Fruit fly (Drosophila melanogaster): Measurements from ENCODE around the gene RpL23A.

The RpL23A gene

dm6 chr3L:1668504-1668903, at the start of gene RpL23A:
Gene RpL23A, minus strand, starts transcription at chr3L:1668654.
- TF ChIP-seq pan (optimal IDR thresholded peaks at IDR 0.05) = no peak
- no peak for TF ChIP-seq CG8478 (optimal IDR thresholded peaks at IDR 0.05)
- no peak for TF ChIP-seq Dll (optimal IDR thresholded peaks at IDR 0.05)
- no peak for TF ChIP-seq usp (GFP tag; optimal IDR thresholded peaks at IDR 0.05)
- no peak for TF ChIP-seq EcR (GFP tag; optimal IDR thresholded peaks at IDR 0.05)
- TF ChIP-seq psq (optimal IDR thresholded peaks at IDR 0.05) = no peak

dm6 chr3L:1711218-1711617, 42.8 kb upstream of the RpL23A start:
- TF ChIP-seq usp (GFP tag; optimal IDR thresholded peaks at IDR 0.05) = no peak
- TF ChIP-seq pan (optimal IDR thresholded peaks at IDR 0.05) = no peak
- TF ChIP-seq Dll (optimal IDR thresholded peaks at IDR 0.05) = no peak
- TF ChIP-seq CG8478 (optimal IDR thresholded peaks at IDR 0.05) = no peak
- no peak for TF ChIP-seq psq (optimal IDR thresholded peaks at IDR 0.05)
- TF ChIP-seq EcR (GFP tag; optimal IDR thresholded peaks at IDR 0.05) = no peak

dm6 chr3L:1710562-1710961, 42.1 kb upstream of the RpL23A start:
- TF ChIP-seq psq (optimal IDR thresholded peaks at IDR 0.05) (no peak), EcR (GFP tag; optimal IDR thresholded peaks at IDR 0.05) (no peak), usp (GFP tag; optimal IDR thresholded peaks at IDR 0.05) (no peak), CG8478 (optimal IDR thresholded peaks at IDR 0.05) (no peak), pan (optimal IDR thresholded peaks at IDR 0.05) (no peak), Dll (optimal IDR thresholded peaks at IDR 0.05) (no peak)

- TF ChIP-seq EcR (GFP tag; optimal IDR thresholded peaks at IDR 0.05) (no peak), psq (optimal IDR thresholded peaks at IDR 0.05) (no peak), pan (optimal IDR thresholded peaks at IDR 0.05) (no peak), Dll (optimal IDR thresholded peaks at IDR 0.05) (no peak), CG8478 (optimal IDR thresholded peaks at IDR 0.05) (no peak), usp (GFP tag; optimal IDR thresholded peaks at IDR 0.05) (no peak)
These were observed 40.7 kb upstream of the RpL23A start for dm6 chr3L:1709161-1709560.

dm6 chr3L:1702367-1702927, 34.0 kb upstream of the RpL23A start, which contains the start of gene CG13931:
Gene CG13931, minus strand, starts transcription at chr3L:1702407.
- TF ChIP-seq psq (optimal IDR thresholded peaks at IDR 0.05) (no peak), EcR (GFP tag; optimal IDR thresholded peaks at IDR 0.05) (no peak), Dll (optimal IDR thresholded peaks at IDR 0.05) (no peak), CG8478 (optimal IDR thresholded peaks at IDR 0.05) (no peak), usp (GFP tag; optimal IDR thresholded peaks at IDR 0.05) (no peak), pan (optimal IDR thresholded peaks at IDR 0.05) (no peak)

- TF ChIP-seq Dll (optimal IDR thresholded peaks at IDR 0.05) = no peak
- no peak for TF ChIP-seq pan (optimal IDR thresholded peaks at IDR 0.05)
- TF ChIP-seq CG8478 (optimal IDR thresholded peaks at IDR 0.05) = no peak
- TF ChIP-seq usp (GFP tag; optimal IDR thresholded peaks at IDR 0.05) = no peak
- TF ChIP-seq EcR (GFP tag; optimal IDR thresholded peaks at IDR 0.05) = no peak
- TF ChIP-seq psq (optimal IDR thresholded peaks at IDR 0.05) = no peak
These were observed 25.9 kb upstream of the RpL23A start, which contains the start of gene CG12011 for dm6 chr3L:1694317-1694716. Gene CG12011, plus strand, starts transcription at chr3L:1694617.

- TF ChIP-seq CG8478 (optimal IDR thresholded peaks at IDR 0.05) (no peak), Dll (optimal IDR thresholded peaks at IDR 0.05) (no peak), usp (GFP tag; optimal IDR thresholded peaks at IDR 0.05) (no peak), EcR (GFP tag; optimal IDR thresholded peaks at IDR 0.05) (no peak), pan (optimal IDR thresholded peaks at IDR 0.05) (no peak), psq (optimal IDR thresholded peaks at IDR 0.05) (no peak)
These were observed 24.4 kb upstream of the RpL23A start for dm6 chr3L:1692859-1693258.

- TF ChIP-seq pan (optimal IDR thresholded peaks at IDR 0.05) (no peak), EcR (GFP tag; optimal IDR thresholded peaks at IDR 0.05) (peak in 1 of 2 experiments; percentile 18), CG8478 (optimal IDR thresholded peaks at IDR 0.05) (no peak), psq (optimal IDR thresholded peaks at IDR 0.05) (no peak), usp (GFP tag; optimal IDR thresholded peaks at IDR 0.05) (no peak), Dll (optimal IDR thresholded peaks at IDR 0.05) (no peak)
These were observed 23.8 kb upstream of the RpL23A start for dm6 chr3L:1692122-1692786.

- TF ChIP-seq Dll (optimal IDR thresholded peaks at IDR 0.05) (no peak), CG8478 (optimal IDR thresholded peaks at IDR 0.05) (no peak), psq (optimal IDR thresholded peaks at IDR 0.05) (no peak), pan (optimal IDR thresholded peaks at IDR 0.05) (no peak), usp (GFP tag; optimal IDR thresholded peaks at IDR 0.05) (no peak), EcR (GFP tag; optimal IDR thresholded peaks at IDR 0.05) (no peak)
These were observed 22.4 kb upstream of the RpL23A start for dm6 chr3L:1690727-1691413.

dm6 chr3L:1688569-1688968, 20.1 kb upstream of the RpL23A start:
- TF ChIP-seq usp (GFP tag; optimal IDR thresholded peaks at IDR 0.05) = no peak
- no peak for TF ChIP-seq psq (optimal IDR thresholded peaks at IDR 0.05)
- no peak for TF ChIP-seq pan (optimal IDR thresholded peaks at IDR 0.05)
- no peak for TF ChIP-seq EcR (GFP tag; optimal IDR thresholded peaks at IDR 0.05)
- no peak for TF ChIP-seq CG8478 (optimal IDR thresholded peaks at IDR 0.05)
- no peak for TF ChIP-seq Dll (optimal IDR thresholded peaks at IDR 0.05)

dm6 chr3L:1688161-1688560, 19.7 kb upstream of the RpL23A start:
- no peak for TF ChIP-seq pan (optimal IDR thresholded peaks at IDR 0.05)
- TF ChIP-seq CG8478 (optimal IDR thresholded peaks at IDR 0.05) = no peak
- TF ChIP-seq psq (optimal IDR thresholded peaks at IDR 0.05) = no peak
- TF ChIP-seq usp (GFP tag; optimal IDR thresholded peaks at IDR 0.05) = no peak
- no peak for TF ChIP-seq Dll (optimal IDR thresholded peaks at IDR 0.05)
- TF ChIP-seq EcR (GFP tag; optimal IDR thresholded peaks at IDR 0.05) = no peak

dm6 chr3L:1683091-1683490, 14.6 kb upstream of the RpL23A start:
- TF ChIP-seq pan (optimal IDR thresholded peaks at IDR 0.05) (no peak), Dll (optimal IDR thresholded peaks at IDR 0.05) (no peak), EcR (GFP tag; optimal IDR thresholded peaks at IDR 0.05) (no peak), CG8478 (optimal IDR thresholded peaks at IDR 0.05) (no peak)

Measured in whole organism.